Fruit fly (Drosophila melanogaster) Kc167 (cell line): ENCODE results near the gene Ctr1B.

ENCODE experiments used
- Myc ChIP-seq: fragments of >200 bp; optimal IDR thresholded peaks from 2 replicates; lab custom pipeline; 2017; ENCODE audit warnings: missing external identifiers
- h ChIP-seq: fragments of >200 bp; optimal IDR thresholded peaks from 3 replicates; lab custom pipeline; 2018; ENCODE audit warnings: missing external identifiers
- psq ChIP-seq: fragments of >200 bp; optimal IDR thresholded peaks from 2 replicates; lab custom pipeline; 2017; ENCODE audit warnings: missing external identifiers
- ttk ChIP-seq: sonication (Bioruptor generic); optimal IDR thresholded peaks from 2 replicates; lab custom pipeline; 2017; ENCODE audit warnings: missing external identifiers

dm6 chr3R:8316344-8317105, 887 bp upstream of the Ctr1B start, which contains the start of gene Coq2:
- no peak for TF ChIP-seq ttk (lab: Kevin White, UChicago)
- TF ChIP-seq psq (lab: Kevin White, UChicago), result no peak
- TF ChIP-seq h (lab: Kevin White, UChicago), result no peak
- TF ChIP-seq Myc (lab: Kevin White, UChicago), result no peak
